Worm (Caenorhabditis elegans): ENCODE measurements around the gene R07C12.1.

- TF ChIP-seq ama-1 (optimal IDR thresholded peaks at IDR 0.05) (no peak), F13C5.2 (tag; optimal IDR thresholded peaks at IDR 0.05) (no peak), hmbx-1 (tag; optimal IDR thresholded peaks at IDR 0.05) (no peak), tra-4 (tag; optimal IDR thresholded peaks at IDR 0.05) (no peak), flt-1 (GFP tag; IDR thresholded peaks at IDR 0.05) (no peak), scrt-1 (GFP tag; IDR thresholded peaks at IDR 0.05) (no peak), aly-1 (tag; optimal IDR thresholded peaks at IDR 0.05) (no peak), B0310.2 (tag; optimal IDR thresholded peaks at IDR 0.05) (no peak)
Observed at ce11 chrIV:4164392-4164791, 12.1 kb downstream of the R07C12.1 start, which contains the start of gene scrm-8.

All from whole organism, early embryonic.